Fruit fly (Drosophila melanogaster) whole organism, prepupa: Measurements from ENCODE around the gene Tmep.

Source experiments
- CG31627 ChIP-seq: fragments of 200-800 bp; sonication (Bioruptor generic); optimal IDR thresholded peaks from 3 replicates; lab custom pipeline; 2016; ENCODE audit warnings: missing biosample characterization, missing genetic modification characterization
- CG34406 ChIP-seq: fragments of 200-800 bp; sonication (Bioruptor generic); optimal IDR thresholded peaks from 3 replicates; lab custom pipeline; 2016; ENCODE audit warnings: missing biosample characterization, missing genetic modification characterization
- CG6854 ChIP-seq: fragments of 200-800 bp; sonication (Bioruptor generic); optimal IDR thresholded peaks from 2 replicates; lab custom pipeline; 2017; ENCODE audit warnings: missing biosample characterization, mild to moderate bottlenecking, missing genetic modification characterization
- CG7368 ChIP-seq: fragments of 200-800 bp; sonication (Bioruptor generic); optimal IDR thresholded peaks from 3 replicates; lab custom pipeline; 2016; ENCODE audit warnings: missing biosample characterization, missing genetic modification characterization
- Ets96B ChIP-seq: fragments of 200-800 bp; optimal IDR thresholded peaks from 2 replicates; lab custom pipeline; 2019; ENCODE audit warnings: missing biosample characterization, mild to moderate bottlenecking, missing genetic modification characterization, moderate library complexity
- Smox ChIP-seq: fragments of 200-800 bp; sonication (Bioruptor generic); optimal IDR thresholded peaks from 3 replicates; lab custom pipeline; 2016; ENCODE audit warnings: missing biosample characterization, missing genetic modification characterization
- pdm3 ChIP-seq: fragments of 200-800 bp; sonication (Bioruptor generic); optimal IDR thresholded peaks from 3 replicates; lab custom pipeline; 2016; ENCODE audit warnings: missing biosample characterization, missing genetic modification characterization
- ss ChIP-seq, 2 experiments: fragments of 200-800 bp; sonication (Bioruptor generic); optimal IDR thresholded peaks; 2 replicates in 1 of 2; 3 replicates in 1 of 2; lab custom pipeline; 2017 to 2018; ENCODE audit warnings: mild to moderate bottlenecking in 2 of 2, missing biosample characterization in 2 of 2, missing genetic modification characterization in 2 of 2, moderate library complexity in 1 of 2

dm6 chr3L:1579169-1579853 is 10.3 kb downstream of the Tmep start:
- TF ChIP-seq Smox (GFP tag; lab: Kevin White, UChicago) = no peak
- peak; percentile 41 for TF ChIP-seq CG34406 (GFP tag; lab: Kevin White, UChicago)
- TF ChIP-seq CG6854 (GFP tag; lab: Kevin White, UChicago) = no peak
- peak; percentile 43 for TF ChIP-seq Ets96B (tag; lab: Kevin White, UChicago)
- TF ChIP-seq ss (GFP tag; optimal IDR thresholded peaks at IDR 0.05; lab: Kevin White, UChicago) = no peak
- peak; percentile 40 for TF ChIP-seq CG7368 (GFP tag; lab: Kevin White, UChicago)
- peak; percentile 15 for TF ChIP-seq CG31627 (GFP tag; lab: Kevin White, UChicago)
- TF ChIP-seq pdm3 (GFP tag; lab: Kevin White, UChicago) = peak; percentile 31
